Fruit fly (Drosophila melanogaster) whole organism, embryonic: Measurements from ENCODE around the gene Gclc.

Experiments used
- Aef1 ChIP-seq: fragments of 200-800 bp; sonication (Bioruptor generic); IDR thresholded peaks from 3 replicates; pipeline ENCODE4 v1.3.6; 2022; ENCODE audit warnings: missing biosample characterization, missing genetic modification characterization
- Atf-2 ChIP-seq: fragments of 200-800 bp; sonication (Bioruptor generic); optimal IDR thresholded peaks from 2 replicates; lab custom pipeline; 2016; ENCODE audit warnings: missing biosample characterization, missing genetic modification characterization
- CG10654 ChIP-seq: fragments of 200-800 bp; sonication (Bioruptor generic); optimal IDR thresholded peaks from 2 replicates; lab custom pipeline; 2016; ENCODE audit warnings: missing biosample characterization, missing genetic modification characterization
- CG11093 ChIP-seq: fragments of 200-800 bp; sonication (Bioruptor generic); IDR thresholded peaks from 3 replicates; pipeline ENCODE4 v1.3.6; 2022; ENCODE audit warnings: missing biosample characterization, missing genetic modification characterization
- CG11247 ChIP-seq: fragments of 200-800 bp; sonication (Bioruptor generic); IDR thresholded peaks from 2 replicates; pipeline ENCODE4 v1.3.6; 2022; ENCODE audit warnings: missing biosample characterization, missing genetic modification characterization
- CG11398 ChIP-seq: fragments of 200-800 bp; sonication (Bioruptor generic); optimal IDR thresholded peaks from 2 replicates; lab custom pipeline; 2016; ENCODE audit warnings: missing biosample characterization, missing genetic modification characterization
- CG12236 ChIP-seq: fragments of 200-800 bp; sonication (Bioruptor generic); optimal IDR thresholded peaks from 2 replicates; lab custom pipeline; 2016; ENCODE audit warnings: missing biosample characterization, missing genetic modification characterization
- CG13123 ChIP-seq: fragments of 200-800 bp; sonication (Bioruptor generic); optimal IDR thresholded peaks from 2 replicates; lab custom pipeline; 2016; ENCODE audit warnings: missing biosample characterization, missing genetic modification characterization
- CG15269 ChIP-seq: fragments of 200-800 bp; sonication (Bioruptor generic); optimal IDR thresholded peaks from 2 replicates; lab custom pipeline; 2018; ENCODE audit warnings: missing biosample characterization, mild to moderate bottlenecking, missing genetic modification characterization, moderate library complexity
- CG1792 ChIP-seq: fragments of 200-800 bp; sonication (Bioruptor generic); optimal IDR thresholded peaks from 2 replicates; lab custom pipeline; 2016; ENCODE audit warnings: missing biosample characterization, missing genetic modification characterization
- CG30431 ChIP-seq: fragments of 200-800 bp; sonication (Bioruptor generic); optimal IDR thresholded peaks from 2 replicates; lab custom pipeline; 2017; ENCODE audit warnings: missing biosample characterization, missing genetic modification characterization
- CG32532 ChIP-seq: fragments of 200-800 bp; sonication (Bioruptor generic); IDR thresholded peaks from 2 replicates; pipeline ENCODE4 v1.3.6; 2022; ENCODE audit warnings: missing biosample characterization, missing genetic modification characterization
- CG34422 ChIP-seq: fragments of 200-800 bp; sonication (Bioruptor generic); IDR thresholded peaks from 3 replicates; pipeline ENCODE4 v1.3.6; 2022; ENCODE audit warnings: missing biosample characterization, missing genetic modification characterization
- CG3995 ChIP-seq: fragments of 200-800 bp; sonication (Bioruptor generic); optimal IDR thresholded peaks from 3 replicates; lab custom pipeline; 2016; ENCODE audit warnings: missing biosample characterization, missing genetic modification characterization
- CG4617 ChIP-seq: fragments of 200-800 bp; sonication (Bioruptor generic); optimal IDR thresholded peaks from 3 replicates; lab custom pipeline; 2016; ENCODE audit warnings: missing biosample characterization, missing genetic modification characterization, borderline replicate concordance
- CG6654 ChIP-seq: fragments of 200-800 bp; sonication (Bioruptor generic); optimal IDR thresholded peaks from 2 replicates; lab custom pipeline; 2017; ENCODE audit warnings: missing biosample characterization, mild to moderate bottlenecking, missing genetic modification characterization
- CG7928 ChIP-seq: fragments of 200-800 bp; sonication (Bioruptor generic); optimal IDR thresholded peaks from 2 replicates; lab custom pipeline; 2017; ENCODE audit warnings: missing biosample characterization, mild to moderate bottlenecking, missing genetic modification characterization
- CG7963 ChIP-seq: fragments of 200-800 bp; sonication (Bioruptor generic); IDR thresholded peaks from 3 replicates; pipeline ENCODE4 v1.3.6; 2022; ENCODE audit warnings: missing biosample characterization, missing genetic modification characterization; ENCODE audit not compliant: partially characterized antibody
- Jarid2 ChIP-seq: fragments of 200-800 bp; sonication (Bioruptor generic); optimal IDR thresholded peaks from 3 replicates; lab custom pipeline; 2017; ENCODE audit warnings: mild to moderate bottlenecking, missing biosample characterization, missing genetic modification reagents, missing genetic modification characterization
- Kr ChIP-seq: fragments of 200-800 bp; sonication (Bioruptor generic); optimal IDR thresholded peaks from 2 replicates; lab custom pipeline; 2017; ENCODE audit warnings: missing biosample characterization, mild to moderate bottlenecking, missing genetic modification characterization
- MESR4 ChIP-seq: fragments of 200-800 bp; sonication (Bioruptor generic); optimal IDR thresholded peaks from 2 replicates; lab custom pipeline; 2018; ENCODE audit warnings: missing biosample characterization, mild to moderate bottlenecking, missing genetic modification characterization, moderate library complexity
- Poxn ChIP-seq: fragments of 200-800 bp; sonication (Bioruptor generic); IDR thresholded peaks from 2 replicates; pipeline ENCODE4 v1.3.6; 2022; ENCODE audit warnings: missing biosample characterization, missing genetic modification characterization
- Scr ChIP-seq: fragments of 200-800 bp; sonication (Bioruptor generic); IDR thresholded peaks from 2 replicates; pipeline ENCODE4 v1.3.6; 2022; ENCODE audit warnings: missing biosample characterization, missing genetic modification characterization; ENCODE audit not compliant: partially characterized antibody
- Sox102F ChIP-seq: fragments of 200-800 bp; sonication (Bioruptor generic); optimal IDR thresholded peaks from 2 replicates; lab custom pipeline; 2018; ENCODE audit warnings: missing biosample characterization, mild to moderate bottlenecking, missing genetic modification characterization, moderate library complexity
- Ssrp ChIP-seq: fragments of 200-800 bp; sonication (Bioruptor generic); optimal IDR thresholded peaks from 2 replicates; lab custom pipeline; 2018; ENCODE audit warnings: missing biosample characterization, mild to moderate bottlenecking, missing genetic modification characterization, moderate library complexity
- Xbp1 ChIP-seq: fragments of 200-800 bp; sonication (Bioruptor generic); optimal IDR thresholded peaks from 3 replicates; lab custom pipeline; 2016; ENCODE audit warnings: missing biosample characterization, mild to moderate bottlenecking, missing genetic modification characterization
- bsh ChIP-seq, 2 experiments: fragments of 200-800 bp; sonication (Bioruptor generic); optimal IDR thresholded peaks; 2 replicates each; lab custom pipeline; 2017 to 2018; ENCODE audit warnings: mild to moderate bottlenecking in 2 of 2, missing biosample characterization in 2 of 2, missing genetic modification characterization in 2 of 2, moderate library complexity in 1 of 2
- cato ChIP-seq: fragments of 200-800 bp; sonication (Bioruptor generic); optimal IDR thresholded peaks from 2 replicates; lab custom pipeline; 2016; ENCODE audit warnings: missing biosample characterization, missing genetic modification characterization, borderline replicate concordance
- cg ChIP-seq: fragments of 200-800 bp; sonication (Bioruptor generic); optimal IDR thresholded peaks from 3 replicates; lab custom pipeline; 2019; ENCODE audit warnings: missing biosample characterization, mild to moderate bottlenecking, missing genetic modification characterization, moderate library complexity
- chn ChIP-seq: fragments of 200-800 bp; sonication (Bioruptor generic); optimal IDR thresholded peaks from 2 replicates; lab custom pipeline; 2016; ENCODE audit warnings: missing biosample characterization, missing genetic modification characterization
- dati ChIP-seq: fragments of 200-800 bp; sonication (Bioruptor generic); IDR thresholded peaks from 2 replicates; pipeline ENCODE4 v1.3.6; 2022; ENCODE audit warnings: missing biosample characterization, missing genetic modification characterization
- dimm ChIP-seq: fragments of 200-800 bp; sonication (Bioruptor generic); IDR thresholded peaks from 2 replicates; pipeline ENCODE4 v1.3.6; 2022; ENCODE audit warnings: missing biosample characterization, missing genetic modification characterization
- dmrt11E ChIP-seq: fragments of 200-800 bp; sonication (Bioruptor generic); optimal IDR thresholded peaks from 3 replicates; lab custom pipeline; 2018; ENCODE audit warnings: missing biosample characterization, mild to moderate bottlenecking, missing genetic modification characterization, moderate library complexity
- esg ChIP-seq: fragments of 200-800 bp; sonication (Bioruptor generic); conservative IDR thresholded peaks from 2 replicates; pipeline ENCODE4 v1.3.6; 2022; ENCODE audit warnings: missing biosample characterization, missing genetic modification characterization
- gcm ChIP-seq: fragments of 200-800 bp; sonication (Bioruptor generic); optimal IDR thresholded peaks from 2 replicates; lab custom pipeline; 2019; ENCODE audit warnings: missing biosample characterization, mild to moderate bottlenecking, missing genetic modification characterization, moderate library complexity
- gfzf ChIP-seq: fragments of 200-800 bp; sonication (Bioruptor generic); optimal IDR thresholded peaks from 2 replicates; lab custom pipeline; 2016; ENCODE audit warnings: missing biosample characterization, mild to moderate bottlenecking, missing genetic modification characterization, moderate library complexity
- grau ChIP-seq: fragments of 200-800 bp; optimal IDR thresholded peaks from 3 replicates; lab custom pipeline; 2019; ENCODE audit warnings: missing biosample characterization, mild to moderate bottlenecking, missing genetic modification characterization, moderate library complexity
- gro ChIP-seq: fragments of 200-800 bp; sonication (Bioruptor generic); optimal IDR thresholded peaks from 2 replicates; lab custom pipeline; 2016; ENCODE audit warnings: missing biosample characterization, missing genetic modification characterization
- hkb ChIP-seq, 2 experiments: fragments of 200-800 bp in 1 of 2; fragments of >200 bp in 1 of 2; sonication (Bioruptor generic) in 1 of 2; IDR thresholded peaks in 1 of 2; optimal IDR thresholded peaks in 1 of 2; 2 replicates each; pipeline versions ENCODE4 v1.3.6 to Lab custom; 2017 to 2022; ENCODE audit warnings: missing biosample characterization in 1 of 2, missing genetic modification characterization in 1 of 2
- hth ChIP-seq: fragments of >200 bp; optimal IDR thresholded peaks from 2 replicates; lab custom pipeline; 2017; ENCODE audit warnings: inconsistent platforms
- jing ChIP-seq: fragments of 200-800 bp; sonication (Bioruptor generic); optimal IDR thresholded peaks from 2 replicates; lab custom pipeline; 2018; ENCODE audit warnings: missing biosample characterization, mild to moderate bottlenecking, missing genetic modification characterization
- lola ChIP-seq, 3 experiments: fragments of >200 bp in 2 of 3; fragments of 200-800 bp in 1 of 3; sonication (Bioruptor generic) in 1 of 3; optimal IDR thresholded peaks; 2 replicates each; lab custom pipeline; 2017 to 2019; ENCODE audit warnings: missing biosample characterization in 3 of 3, missing genetic modification characterization in 3 of 3, mild to moderate bottlenecking in 1 of 3, moderate library complexity in 1 of 3
- nerfin-2 ChIP-seq: fragments of 200-800 bp; sonication (Bioruptor generic); IDR thresholded peaks from 2 replicates; pipeline ENCODE4 v1.3.6; 2022; ENCODE audit warnings: missing biosample characterization, missing genetic modification characterization; ENCODE audit not compliant: partially characterized antibody
- pfk ChIP-seq: fragments of 200-800 bp; sonication (Bioruptor generic); optimal IDR thresholded peaks from 2 replicates; lab custom pipeline; 2018; ENCODE audit warnings: missing biosample characterization, mild to moderate bottlenecking, missing genetic modification characterization, moderate library complexity
- pita ChIP-seq: fragments of 200-800 bp; sonication (Bioruptor generic); optimal IDR thresholded peaks from 2 replicates; lab custom pipeline; 2017; ENCODE audit warnings: missing biosample characterization, mild to moderate bottlenecking, missing genetic modification characterization
- psq ChIP-seq: fragments of 200-800 bp; sonication (Bioruptor generic); optimal IDR thresholded peaks from 2 replicates; lab custom pipeline; 2017; ENCODE audit warnings: missing biosample characterization, missing genetic modification characterization
- ssp ChIP-seq: fragments of 200-800 bp; sonication (Bioruptor generic); IDR thresholded peaks from 2 replicates; pipeline ENCODE4 v1.3.6; 2022; ENCODE audit warnings: missing biosample characterization, missing genetic modification characterization
- vvl ChIP-seq: fragments of 200-800 bp; sonication (Bioruptor generic); IDR thresholded peaks from 2 replicates; pipeline ENCODE4 v1.3.6; 2022; ENCODE audit warnings: missing biosample characterization, missing genetic modification characterization
- zen2 ChIP-seq: fragments of 200-800 bp; sonication (Bioruptor generic); IDR thresholded peaks from 3 replicates; pipeline ENCODE4 v1.3.6; 2022; ENCODE audit warnings: missing biosample characterization, missing genetic modification characterization; ENCODE audit not compliant: partially characterized antibody

Gene Gclc

DNA sequence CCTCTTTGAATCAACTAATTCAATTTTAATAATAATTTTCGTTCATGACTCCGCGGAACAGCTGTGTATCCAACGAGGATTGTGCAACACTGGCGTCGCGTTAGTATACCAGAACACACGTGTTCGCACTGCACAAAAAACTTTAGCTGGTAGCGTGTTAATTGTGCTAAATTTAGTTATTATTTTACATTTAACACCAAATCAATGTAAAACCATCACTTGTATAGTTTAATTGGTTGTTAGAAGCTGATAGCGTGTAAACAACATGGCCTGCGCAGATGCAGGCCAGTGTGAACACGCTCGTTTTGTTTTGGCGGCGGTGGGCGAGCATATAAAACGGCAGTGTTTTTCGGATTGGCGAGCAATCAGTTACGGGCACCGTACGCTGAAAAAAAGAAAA, 41.3 kb upstream of the Gclc start, which contains the start of the genes Traf6 and GIIIspla2 (continued):
- TF ChIP-seq Jarid2 (GFP tag; lab: Kevin White, UChicago) (peak; percentile 48), Sox102F (no peak), dmrt11E (peak; percentile 69), CG10654 (GFP tag; lab: Kevin White, UChicago) (peak; percentile 55), gro (GFP tag; lab: Kevin White, UChicago) (peak; percentile 51), CG6654 (GFP tag; lab: Kevin White, UChicago) (peak; percentile 25), dimm (GFP tag; lab: Robert Waterston, UW) (no peak), pfk (GFP tag; lab: Kevin White, UChicago) (no peak), nerfin-2 (GFP tag; lab: Robert Waterston, UW) (no peak), CG4617 (GFP tag; lab: Kevin White, UChicago) (peak; percentile 57), chn (GFP tag; lab: Kevin White, UChicago) (peak; percentile 70), cg (GFP tag; lab: Kevin White, UChicago) (no peak), CG3995 (GFP tag; lab: Kevin White, UChicago) (peak; percentile 60), CG7928 (GFP tag; lab: Kevin White, UChicago) (peak; percentile 28), esg (GFP tag; lab: Robert Waterston, UW) (peak; percentile 56), cato (GFP tag; lab: Kevin White, UChicago) (peak; percentile 8), CG7963 (no peak), CG32532 (GFP tag; lab: Robert Waterston, UW) (peak; percentile 83), CG12236 (GFP tag; lab: Kevin White, UChicago) (peak; percentile 11), Scr (GFP tag; lab: Robert Waterston, UW) (peak; percentile 49), Poxn (GFP tag; lab: Robert Waterston, UW) (peak; percentile 29; the same call in 1 of the 2 replicates), gfzf (GFP tag; lab: Kevin White, UChicago) (peak; percentile 35), hth (no peak), Kr (GFP tag; lab: Kevin White, UChicago) (no peak), hkb (optimal IDR thresholded peaks at IDR 0.05; lab: Kevin White, UChicago) (no peak), hkb (GFP tag; IDR thresholded peaks at IDR 0.05; lab: Robert Waterston, UW) (peak; percentile 71), pita (no peak), jing (peak; percentile 55), ssp (GFP tag; lab: Robert Waterston, UW) (peak; percentile 90), Atf-2 (GFP tag; lab: Kevin White, UChicago) (peak; percentile 23), CG13123 (peak; percentile 41), zen2 (GFP tag; lab: Robert Waterston, UW) (no peak), Ssrp (tag; lab: Kevin White, UChicago) (peak; percentile 72), CG1792 (GFP tag; lab: Kevin White, UChicago) (peak; percentile 70), CG11398 (GFP tag; lab: Kevin White, UChicago) (peak; percentile 47), gcm (GFP tag; lab: Kevin White, UChicago) (peak; percentile 40), Xbp1 (GFP tag; lab: Kevin White, UChicago) (peak; percentile 75), bsh (GFP tag; optimal IDR thresholded peaks at IDR 0.05; lab: Kevin White, UChicago) (peak in 1 of 2 experiments; percentile 75), grau (peak; percentile 80), Aef1 (GFP tag; lab: Robert Waterston, UW) (peak; percentile 45; the same call in 2 of the 3 replicates), CG30431 (GFP tag; lab: Kevin White, UChicago) (peak; percentile 67), lola (GFP tag; optimal IDR thresholded peaks at IDR 0.05; lab: Kevin White, UChicago) (peak in 1 of 3 experiments; percentile 65), CG11247 (peak; percentile 63), CG34422 (GFP tag; lab: Robert Waterston, UW) (peak; percentile 73; the same call in 2 of the 3 replicates), dati (GFP tag; lab: Robert Waterston, UW) (no peak), CG11093 (GFP tag; lab: Robert Waterston, UW) (peak; percentile 43; the same call in 1 of the 3 replicates), psq (GFP tag; lab: Kevin White, UChicago) (peak; percentile 39), MESR4 (GFP tag; lab: Kevin White, UChicago) (peak; percentile 57), vvl (peak; percentile 82), CG15269 (tag; lab: Kevin White, UChicago) (peak; percentile 76)
